Worm (Caenorhabditis elegans): Measurements from ENCODE around the gene Y57G11C.14.

Y57G11C.14 gene

DNA sequence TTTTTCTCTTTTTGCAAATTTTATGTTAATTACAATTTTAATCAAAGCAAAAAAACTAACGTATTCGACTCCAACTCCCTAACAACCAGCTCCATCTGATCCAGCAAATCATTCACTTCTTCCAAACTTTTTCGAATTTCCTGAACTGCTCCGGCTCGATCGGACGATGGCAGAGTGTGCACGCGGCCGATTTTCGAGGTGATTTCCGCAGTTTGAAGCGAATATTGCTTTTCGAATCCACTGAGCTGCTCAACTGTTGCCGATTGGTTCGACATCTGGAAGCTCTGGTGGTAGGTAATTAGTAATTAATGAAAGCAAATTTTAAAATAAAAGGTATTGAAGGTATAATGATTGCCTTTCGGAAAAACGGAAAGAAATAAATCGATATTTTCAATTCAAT lies 32.7 kb upstream of the Y57G11C.14 start, which contains the start of gene vti-1:
vti-1 (minus strand) TSS at position 284 of the 400 bp plus-strand sequence.
- TF ChIP-seq lsy-2 (tag; optimal IDR thresholded peaks at IDR 0.05) (no peak), mls-2 (tag; optimal IDR thresholded peaks at IDR 0.05) (no peak), nhr-76 (tag; optimal IDR thresholded peaks at IDR 0.05) (no peak), sem-2 (GFP tag; optimal IDR thresholded peaks at IDR 0.05) (no peak), drap-1 (GFP tag; optimal IDR thresholded peaks at IDR 0.05) (no peak), mab-5 (tag; optimal IDR thresholded peaks at IDR 0.05) (no peak), flh-1 (GFP tag; optimal IDR thresholded peaks at IDR 0.05) (no peak), unc-62 (GFP tag; optimal IDR thresholded peaks at IDR 0.05) (no peak), cnd-1 (tag; optimal IDR thresholded peaks at IDR 0.05) (no peak), unc-39 (tag; optimal IDR thresholded peaks at IDR 0.05) (no peak)

- TF ChIP-seq mab-5 (tag; optimal IDR thresholded peaks at IDR 0.05) = peak; percentile 4
- TF ChIP-seq flh-1 (GFP tag; optimal IDR thresholded peaks at IDR 0.05) = no peak
- peak; percentile 81 for TF ChIP-seq lsy-2 (tag; optimal IDR thresholded peaks at IDR 0.05)
- TF ChIP-seq ces-1 (GFP tag; optimal IDR thresholded peaks at IDR 0.05) = peak; percentile 75
- no peak for TF ChIP-seq tbx-8 (GFP tag; optimal IDR thresholded peaks at IDR 0.05)
- no peak for TF ChIP-seq elt-3 (tag; optimal IDR thresholded peaks at IDR 0.05)
- TF ChIP-seq M03D4.4 (tag; optimal IDR thresholded peaks at IDR 0.05) = peak; percentile 9
- TF ChIP-seq drap-1 (GFP tag; optimal IDR thresholded peaks at IDR 0.05) = peak; percentile 23
- peak; percentile 6 for TF ChIP-seq sptf-1 (tag; optimal IDR thresholded peaks at IDR 0.05)
- no peak for TF ChIP-seq mls-2 (tag; optimal IDR thresholded peaks at IDR 0.05)
- TF ChIP-seq nhr-237 (tag; optimal IDR thresholded peaks at IDR 0.05) = peak; percentile 92
- TF ChIP-seq unc-120 (tag; optimal IDR thresholded peaks at IDR 0.05; ENCODE audit: poor library complexity, severe bottlenecking) = no peak
- no peak for TF ChIP-seq blmp-1 (tag; optimal IDR thresholded peaks at IDR 0.05)
- TF ChIP-seq bed-3 (GFP tag; optimal IDR thresholded peaks at IDR 0.05) = no peak
- peak; percentile 4 for TF ChIP-seq nhr-2 (tag; optimal IDR thresholded peaks at IDR 0.05)
- no peak for TF ChIP-seq ham-2 (GFP tag; optimal IDR thresholded peaks at IDR 0.05)
- TF ChIP-seq ceh-43 (GFP tag; optimal IDR thresholded peaks at IDR 0.05) = no peak
- TF ChIP-seq pha-4 (tag; optimal IDR thresholded peaks at IDR 0.05) = peak; percentile 94
- no peak for TF ChIP-seq unc-39 (tag; optimal IDR thresholded peaks at IDR 0.05)
- TF ChIP-seq nhr-76 (tag; optimal IDR thresholded peaks at IDR 0.05) = no peak
- no peak for TF ChIP-seq nhr-28 (tag; optimal IDR thresholded peaks at IDR 0.05)
- TF ChIP-seq snpc-4 (tag; optimal IDR thresholded peaks at IDR 0.05) = no peak
- TF ChIP-seq mep-1 (tag; optimal IDR thresholded peaks at IDR 0.05) = peak; percentile 95
- TF ChIP-seq hlh-1 (tag; optimal IDR thresholded peaks at IDR 0.05) = peak; percentile 41
- TF ChIP-seq sem-2 (GFP tag; optimal IDR thresholded peaks at IDR 0.05) = no peak
- peak; percentile 48 for TF ChIP-seq cnd-1 (tag; optimal IDR thresholded peaks at IDR 0.05)
- TF ChIP-seq elt-1 (tag; optimal IDR thresholded peaks at IDR 0.05; ENCODE audit: borderline replicate concordance, insufficient read depth) = no peak
- TF ChIP-seq nhr-12 (tag; optimal IDR thresholded peaks at IDR 0.05) = no peak
- no peak for TF ChIP-seq lin-32 (GFP tag; optimal IDR thresholded peaks at IDR 0.05)
- no peak for TF ChIP-seq zip-8 (tag; optimal IDR thresholded peaks at IDR 0.05)
- TF ChIP-seq unc-62 (GFP tag; optimal IDR thresholded peaks at IDR 0.05) = peak; percentile 44
- TF ChIP-seq ceh-39 (tag; optimal IDR thresholded peaks at IDR 0.05) = peak; percentile 86
- no peak for TF ChIP-seq ztf-11 (tag; optimal IDR thresholded peaks at IDR 0.05)
- peak; percentile 92 for TF ChIP-seq lin-13 (tag; optimal IDR thresholded peaks at IDR 0.05)
- TF ChIP-seq ceh-83 (GFP tag; optimal IDR thresholded peaks at IDR 0.05) = no peak
Measured at ce11 chrIV:14767693-14768251, 31.3 kb upstream of the Y57G11C.14 start, which contains the start of the genes mrps-7 and Y57G11C.3. TSS of gene mrps-7 (minus strand) at chrIV:14767730. TSS of gene Y57G11C.3 (plus strand) at chrIV:14768201.

DNA sequence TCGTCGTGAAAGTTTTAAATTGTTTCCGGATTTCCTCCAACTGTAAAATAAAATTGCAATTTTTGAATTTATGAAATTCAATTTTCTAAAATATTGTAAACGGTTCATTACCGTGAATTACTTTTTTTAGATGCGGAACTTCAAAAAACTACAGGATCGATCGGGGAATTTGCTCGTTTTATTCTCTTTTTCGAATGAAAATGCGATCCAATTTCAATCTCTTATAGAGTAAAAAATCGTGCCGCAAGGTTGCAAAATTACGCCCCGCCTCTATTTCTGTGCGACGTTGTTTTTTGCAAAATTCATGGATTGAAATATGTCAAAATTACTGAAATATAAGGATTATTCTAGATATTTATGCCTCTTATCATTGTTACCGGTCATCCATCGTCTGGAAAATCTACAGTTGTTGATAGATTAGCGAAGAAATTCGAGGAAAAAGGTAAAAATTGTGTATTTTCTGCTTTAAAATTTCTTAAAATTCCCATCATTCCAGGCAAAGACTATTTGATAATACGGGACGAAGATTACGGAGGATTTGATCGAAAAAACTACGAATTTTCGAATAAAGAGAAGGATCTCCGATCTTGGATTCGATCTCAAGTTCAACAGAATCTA lies 29.8 kb upstream of the Y57G11C.14 start, which contains the start of gene Y57G11C.43:
Y57G11C.43 (plus strand) TSS at position 224 of the 618 bp plus-strand sequence.
- no peak for TF ChIP-seq elt-1 (tag; optimal IDR thresholded peaks at IDR 0.05; ENCODE audit: borderline replicate concordance, insufficient read depth)
- TF ChIP-seq ces-1 (GFP tag; optimal IDR thresholded peaks at IDR 0.05) = no peak
- no peak for TF ChIP-seq lin-13 (tag; optimal IDR thresholded peaks at IDR 0.05)
- no peak for TF ChIP-seq sptf-1 (tag; optimal IDR thresholded peaks at IDR 0.05)
- TF ChIP-seq pha-4 (tag; optimal IDR thresholded peaks at IDR 0.05) = no peak
